Worm (Caenorhabditis elegans): ENCODE data around the gene C03B1.17.

ce11 chrX:6357772-6358171 lies 15.7 kb upstream of the C03B1.17 start, which contains the start of gene C03B1.10:
- no peak for TF ChIP-seq Y56A3A.18 (GFP tag; IDR thresholded peaks at IDR 0.05)
- no peak for TF ChIP-seq him-1 (tag; optimal IDR thresholded peaks at IDR 0.05)
- no peak for TF ChIP-seq ztf-26 (tag; optimal IDR thresholded peaks at IDR 0.05)
- no peak for TF ChIP-seq F23B12.7 (tag; optimal IDR thresholded peaks at IDR 0.05; ENCODE audit: insufficient read depth)
- no peak for TF ChIP-seq F55B11.4 (tag; optimal IDR thresholded peaks at IDR 0.05; ENCODE audit: borderline replicate concordance, insufficient read depth)
- TF ChIP-seq unc-62 (GFP tag; optimal IDR thresholded peaks at IDR 0.05), result no peak
- no peak for TF ChIP-seq rpc-1 (optimal IDR thresholded peaks at IDR 0.05)
- no peak for TF ChIP-seq rpc-1 (tag; optimal IDR thresholded peaks at IDR 0.05)
- TF ChIP-seq lir-1 (GFP tag; conservative IDR thresholded peaks at IDR 0.05), result no peak
- no peak for TF ChIP-seq ama-1 (optimal IDR thresholded peaks at IDR 0.05)
- no peak for TF ChIP-seq ama-1 (GFP tag; optimal IDR thresholded peaks at IDR 0.05)
- no peak for TF ChIP-seq pha-4 (tag; optimal IDR thresholded peaks at IDR 0.05)
- TF ChIP-seq snpc-4 (GFP tag; optimal IDR thresholded peaks at IDR 0.05), result no peak
- no peak for TF ChIP-seq snpc-4 (tag; optimal IDR thresholded peaks at IDR 0.05)
- TF ChIP-seq lin-35 (GFP tag; optimal IDR thresholded peaks at IDR 0.05), result no peak

Data from whole organism, young adult.